Worm (Caenorhabditis elegans): ENCODE data around the gene fut-8.

The fut-8 gene

DNA sequence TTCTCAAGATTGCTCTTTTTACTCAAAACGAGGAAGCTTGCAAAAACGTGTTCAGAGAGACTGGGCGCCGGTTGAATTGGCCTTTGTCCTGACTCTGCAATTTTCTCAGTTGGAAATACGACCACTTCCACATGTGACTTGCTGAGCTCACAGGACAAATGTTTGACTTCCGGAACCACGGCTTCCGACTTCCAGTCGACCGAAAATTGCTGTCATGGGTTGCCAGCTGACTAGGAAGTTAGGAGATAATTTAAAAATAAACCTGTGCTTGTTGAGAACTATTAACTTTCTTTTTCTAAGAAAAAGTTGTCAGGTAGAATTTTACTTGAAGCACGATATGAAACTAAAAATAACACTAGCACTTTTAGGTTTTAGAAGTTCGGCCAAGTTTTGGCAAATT is 41.3 kb upstream of the fut-8 start:
- TF ChIP-seq pat-9 (tag; optimal IDR thresholded peaks at IDR 0.05), result no peak
- no peak for TF ChIP-seq ceh-2 (tag; optimal IDR thresholded peaks at IDR 0.05)
- TF ChIP-seq fax-1 (tag; optimal IDR thresholded peaks at IDR 0.05), result no peak
- TF ChIP-seq fkh-10 (GFP tag; optimal IDR thresholded peaks at IDR 0.05), result no peak
- TF ChIP-seq C08G9.2 (tag; optimal IDR thresholded peaks at IDR 0.05), result no peak
- TF ChIP-seq zip-5 (tag; optimal IDR thresholded peaks at IDR 0.05), result no peak
- no peak for TF ChIP-seq ceh-6 (GFP tag; optimal IDR thresholded peaks at IDR 0.05)
- TF ChIP-seq hlh-15 (tag; optimal IDR thresholded peaks at IDR 0.05), result no peak

DNA sequence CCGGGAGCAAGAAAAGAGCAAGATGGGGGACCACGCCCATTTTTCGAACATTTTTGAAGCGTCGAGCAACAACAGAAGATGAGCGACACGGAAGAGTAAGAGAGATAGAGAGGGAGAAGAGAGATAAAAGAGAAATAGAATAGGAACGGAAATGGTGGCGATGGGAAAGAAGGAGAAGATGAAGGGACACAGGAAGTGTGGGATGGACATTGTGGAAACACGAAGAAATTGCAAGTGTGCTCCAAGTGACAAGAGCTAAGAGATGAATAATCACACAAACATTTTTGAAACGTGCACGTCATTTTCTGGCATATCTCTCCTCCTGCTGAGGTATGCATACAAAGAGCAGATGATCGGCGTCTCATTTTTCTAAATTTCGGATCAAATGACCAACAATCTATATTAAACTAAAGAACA is 40.3 kb upstream of the fut-8 start:
- peak; percentile 24 for TF ChIP-seq unc-42 (tag; optimal IDR thresholded peaks at IDR 0.05)
- no peak for TF ChIP-seq Y22D7AL.16 (tag; optimal IDR thresholded peaks at IDR 0.05)
- no peak for TF ChIP-seq C38D4.7 (GFP tag; optimal IDR thresholded peaks at IDR 0.05)
- TF ChIP-seq mec-3 (tag; optimal IDR thresholded peaks at IDR 0.05; ENCODE audit: borderline replicate concordance), result no peak
- no peak for TF ChIP-seq nhr-232 (tag; optimal IDR thresholded peaks at IDR 0.05)
- peak; percentile 68 for TF ChIP-seq unc-55 (GFP tag; optimal IDR thresholded peaks at IDR 0.05)
- peak; percentile 36 for TF ChIP-seq syd-9 (tag; optimal IDR thresholded peaks at IDR 0.05)
- no peak for TF ChIP-seq sox-2 (GFP tag; IDR thresholded peaks at IDR 0.05)
- TF ChIP-seq eyg-1 (tag; optimal IDR thresholded peaks at IDR 0.05), result no peak
- TF ChIP-seq fkh-6 (tag; optimal IDR thresholded peaks at IDR 0.05), result no peak
- no peak for TF ChIP-seq gmeb-2 (tag; optimal IDR thresholded peaks at IDR 0.05)
- TF ChIP-seq elt-2 (tag; optimal IDR thresholded peaks at IDR 0.05), result no peak
- no peak for TF ChIP-seq hlh-15 (tag; optimal IDR thresholded peaks at IDR 0.05)
- peak; percentile 32 for TF ChIP-seq C08G9.2 (tag; optimal IDR thresholded peaks at IDR 0.05)
- TF ChIP-seq pha-4 (tag; optimal IDR thresholded peaks at IDR 0.05), result no peak
- TF ChIP-seq tbx-2 (tag; optimal IDR thresholded peaks at IDR 0.05), result peak; percentile 22
- TF ChIP-seq ceh-34 (tag; optimal IDR thresholded peaks at IDR 0.05), result peak; percentile 70
- TF ChIP-seq hlh-8 (tag; optimal IDR thresholded peaks at IDR 0.05), result no peak
- no peak for TF ChIP-seq lim-6 (tag; optimal IDR thresholded peaks at IDR 0.05)
- TF ChIP-seq ceh-31 (tag; optimal IDR thresholded peaks at IDR 0.05), result peak; percentile 30
- no peak for TF ChIP-seq ama-1 (optimal IDR thresholded peaks at IDR 0.05)
- no peak for TF ChIP-seq pat-9 (tag; optimal IDR thresholded peaks at IDR 0.05)
- no peak for TF ChIP-seq ets-4 (tag; optimal IDR thresholded peaks at IDR 0.05)
- TF ChIP-seq ceh-19 (GFP tag; optimal IDR thresholded peaks at IDR 0.05), result no peak
- TF ChIP-seq sdc-2 (tag; optimal IDR thresholded peaks at IDR 0.05), result no peak
- TF ChIP-seq nfya-1 (tag; optimal IDR thresholded peaks at IDR 0.05), result peak; percentile 10
- no peak for TF ChIP-seq tbx-7 (tag; optimal IDR thresholded peaks at IDR 0.05)
- no peak for TF ChIP-seq zip-5 (tag; optimal IDR thresholded peaks at IDR 0.05)
- peak; percentile 78 for TF ChIP-seq ceh-18 (tag; optimal IDR thresholded peaks at IDR 0.05)
- TF ChIP-seq ahr-1 (tag; optimal IDR thresholded peaks at IDR 0.05), result no peak
- TF ChIP-seq rnt-1 (tag; optimal IDR thresholded peaks at IDR 0.05), result peak; percentile 68
- no peak for TF ChIP-seq nhr-11 (tag; optimal IDR thresholded peaks at IDR 0.05)
- TF ChIP-seq ceh-45 (GFP tag; IDR thresholded peaks at IDR 0.05), result no peak
- no peak for TF ChIP-seq che-1 (tag; optimal IDR thresholded peaks at IDR 0.05)
- no peak for TF ChIP-seq fkh-10 (GFP tag; optimal IDR thresholded peaks at IDR 0.05)
- TF ChIP-seq ceh-48 (tag; optimal IDR thresholded peaks at IDR 0.05), result no peak

DNA sequence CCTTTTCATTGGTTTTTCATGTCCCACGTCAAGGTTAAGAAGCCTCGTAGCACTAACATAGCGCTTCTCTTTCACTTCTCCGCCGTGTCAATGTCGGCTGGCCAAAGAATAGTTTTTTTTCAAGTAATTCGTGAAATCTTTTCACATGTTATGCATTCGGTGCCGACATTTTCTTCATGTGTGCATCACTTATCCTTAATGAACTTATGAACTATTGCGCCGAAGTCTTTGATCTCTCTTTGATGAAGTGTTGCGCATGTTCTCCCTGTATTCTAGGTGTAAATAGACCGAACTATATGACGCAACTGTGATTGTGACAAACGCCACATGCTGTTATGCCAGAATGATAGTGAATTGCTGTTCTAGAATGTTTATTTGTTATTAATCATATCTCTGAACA is 31.8 kb upstream of the fut-8 start:
- TF ChIP-seq C38D4.7 (GFP tag; optimal IDR thresholded peaks at IDR 0.05) (no peak), sox-2 (GFP tag; IDR thresholded peaks at IDR 0.05) (no peak)

DNA sequence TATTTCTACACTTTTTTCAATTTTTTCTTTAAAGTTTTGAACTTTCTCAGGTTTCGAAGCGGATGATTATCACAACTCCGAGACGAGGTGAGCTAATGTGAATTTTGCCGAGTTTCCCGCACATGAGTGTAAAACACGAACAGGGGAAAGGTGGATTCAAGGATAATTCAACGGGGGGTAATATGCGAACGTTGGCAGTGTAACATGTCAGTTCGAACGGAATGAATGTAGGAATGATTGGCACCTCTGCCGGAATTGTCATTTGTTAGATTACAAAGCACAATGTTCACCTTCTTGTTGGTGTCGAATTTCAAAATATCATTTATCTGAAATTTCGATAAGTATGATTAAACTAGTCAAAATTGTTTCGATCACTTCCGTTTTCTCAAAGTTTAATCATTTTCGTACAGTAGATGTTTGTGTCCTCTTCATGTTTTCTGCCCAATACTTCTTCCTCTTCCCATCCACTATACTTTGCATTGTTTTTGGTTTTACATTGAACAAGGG is 28.7 kb upstream of the fut-8 start, which contains the start of gene picc-1:
TSS of gene picc-1 (plus strand) at position 51 of the 507 bp plus-strand sequence.
- TF ChIP-seq unc-55 (GFP tag; optimal IDR thresholded peaks at IDR 0.05) (peak; percentile 76), npax-4 (tag; optimal IDR thresholded peaks at IDR 0.05) (no peak), ceh-34 (tag; optimal IDR thresholded peaks at IDR 0.05) (peak; percentile 9), ceh-48 (tag; optimal IDR thresholded peaks at IDR 0.05) (no peak), mec-3 (tag; optimal IDR thresholded peaks at IDR 0.05; ENCODE audit: borderline replicate concordance) (no peak), pat-9 (tag; optimal IDR thresholded peaks at IDR 0.05) (no peak), ceh-14 (tag; optimal IDR thresholded peaks at IDR 0.05) (no peak)
